Fruit fly (Drosophila melanogaster) whole organism, prepupa: ENCODE results near the gene ND-51.

ENCODE experiments used
- CG10669 ChIP-seq: fragments of 200-800 bp; sonication (Bioruptor generic); optimal IDR thresholded peaks from 3 replicates; lab custom pipeline; 2018; ENCODE audit warnings: missing biosample characterization, mild to moderate bottlenecking, missing genetic modification characterization, moderate library complexity
- CG11294 ChIP-seq: fragments of 200-800 bp; sonication (Bioruptor generic); IDR thresholded peaks from 2 replicates; pipeline ENCODE4 v1.3.6; 2022; ENCODE audit warnings: missing biosample characterization, missing genetic modification characterization
- CG11762 ChIP-seq: fragments of 200-800 bp; sonication (Bioruptor generic); optimal IDR thresholded peaks from 3 replicates; lab custom pipeline; 2016; ENCODE audit warnings: missing biosample characterization, missing genetic modification characterization; ENCODE audit not compliant: insufficient read depth
- CG11902 ChIP-seq: fragments of 200-800 bp; sonication (Bioruptor generic); optimal IDR thresholded peaks from 3 replicates; lab custom pipeline; 2016; ENCODE audit warnings: missing biosample characterization, missing genetic modification characterization
- CG15336 ChIP-seq: fragments of 200-800 bp; sonication (Bioruptor generic); IDR thresholded peaks from 2 replicates; pipeline ENCODE4 v1.3.6; 2022; ENCODE audit warnings: missing biosample characterization, missing genetic modification characterization
- CG1621 ChIP-seq: fragments of 200-800 bp; sonication (Bioruptor generic); optimal IDR thresholded peaks from 3 replicates; lab custom pipeline; 2018; ENCODE audit warnings: missing biosample characterization, mild to moderate bottlenecking, missing genetic modification characterization
- CG16779 ChIP-seq: fragments of 200-800 bp; sonication (Bioruptor generic); optimal IDR thresholded peaks from 3 replicates; lab custom pipeline; 2017; ENCODE audit warnings: missing biosample characterization, mild to moderate bottlenecking, missing genetic modification characterization
- CG3032 ChIP-seq: fragments of 200-800 bp; optimal IDR thresholded peaks from 2 replicates; lab custom pipeline; 2019; ENCODE audit warnings: missing biosample characterization, mild to moderate bottlenecking, missing genetic modification characterization, moderate library complexity
- CG31627 ChIP-seq: fragments of 200-800 bp; sonication (Bioruptor generic); optimal IDR thresholded peaks from 3 replicates; lab custom pipeline; 2016; ENCODE audit warnings: missing biosample characterization, missing genetic modification characterization
- CG3919 ChIP-seq: fragments of 200-800 bp; sonication (Bioruptor generic); optimal IDR thresholded peaks from 3 replicates; lab custom pipeline; 2016; ENCODE audit warnings: missing biosample characterization, missing genetic modification characterization
- CG4318 ChIP-seq: fragments of 200-800 bp; sonication (Bioruptor generic); optimal IDR thresholded peaks from 3 replicates; lab custom pipeline; 2017; ENCODE audit warnings: missing biosample characterization, mild to moderate bottlenecking, missing genetic modification characterization
- CG6163 ChIP-seq: fragments of 200-800 bp; sonication (Bioruptor generic); IDR thresholded peaks from 3 replicates; pipeline ENCODE4 v1.3.6; 2022; ENCODE audit warnings: missing biosample characterization, missing genetic modification characterization
- CG6792 ChIP-seq: fragments of 200-800 bp; sonication (Bioruptor generic); optimal IDR thresholded peaks from 3 replicates; lab custom pipeline; 2016; ENCODE audit warnings: missing biosample characterization, missing genetic modification characterization
- CG6854 ChIP-seq: fragments of 200-800 bp; sonication (Bioruptor generic); optimal IDR thresholded peaks from 2 replicates; lab custom pipeline; 2017; ENCODE audit warnings: missing biosample characterization, mild to moderate bottlenecking, missing genetic modification characterization
- CG7368 ChIP-seq: fragments of 200-800 bp; sonication (Bioruptor generic); optimal IDR thresholded peaks from 3 replicates; lab custom pipeline; 2016; ENCODE audit warnings: missing biosample characterization, missing genetic modification characterization
- CG8119 ChIP-seq: fragments of 200-800 bp; sonication (Bioruptor generic); IDR thresholded peaks from 3 replicates; pipeline ENCODE4 v1.3.6; 2022; ENCODE audit warnings: missing biosample characterization, missing genetic modification characterization
- CG8319 ChIP-seq: fragments of 200-800 bp; sonication (Bioruptor generic); optimal IDR thresholded peaks from 3 replicates; lab custom pipeline; 2016; ENCODE audit warnings: missing biosample characterization, missing genetic modification characterization
- CG8632 ChIP-seq: fragments of 200-800 bp; sonication (Bioruptor generic); optimal IDR thresholded peaks from 3 replicates; lab custom pipeline; 2016; ENCODE audit warnings: missing biosample characterization, missing genetic modification characterization
- Eip78C ChIP-seq: fragments of 200-800 bp; sonication (Bioruptor generic); peaks from one replicate; lab custom pipeline; 2016; ENCODE audit warnings: missing biosample characterization, missing genetic modification characterization
- Eip93F ChIP-seq: fragments of 200-800 bp; sonication (Bioruptor generic); optimal IDR thresholded peaks from 2 replicates; lab custom pipeline; 2016; ENCODE audit warnings: missing biosample characterization, mild to moderate bottlenecking, missing genetic modification characterization
- Ets96B ChIP-seq: fragments of 200-800 bp; optimal IDR thresholded peaks from 2 replicates; lab custom pipeline; 2019; ENCODE audit warnings: missing biosample characterization, mild to moderate bottlenecking, missing genetic modification characterization, moderate library complexity
- Hr38 ChIP-seq: sonication (Bioruptor generic); optimal IDR thresholded peaks from 2 replicates; lab custom pipeline; 2016; ENCODE audit warnings: missing biosample characterization, missing genetic modification characterization
- Hr4 ChIP-seq: fragments of 200-800 bp; sonication (Bioruptor generic); optimal IDR thresholded peaks from 3 replicates; lab custom pipeline; 2016; ENCODE audit warnings: missing biosample characterization, missing genetic modification characterization
- Met ChIP-seq: fragments of 200-800 bp; sonication (Bioruptor generic); optimal IDR thresholded peaks from 3 replicates; lab custom pipeline; 2016; ENCODE audit warnings: missing biosample characterization, missing genetic modification characterization
- Sox14 ChIP-seq: fragments of 200-800 bp; sonication (Bioruptor generic); optimal IDR thresholded peaks from 3 replicates; lab custom pipeline; 2016; ENCODE audit warnings: missing biosample characterization, missing genetic modification characterization
- Sox15 ChIP-seq: fragments of 200-800 bp; sonication (Bioruptor generic); optimal IDR thresholded peaks from 3 replicates; lab custom pipeline; 2016; ENCODE audit warnings: missing biosample characterization, missing genetic modification characterization
- acj6 ChIP-seq: fragments of 200-800 bp; sonication (Bioruptor generic); optimal IDR thresholded peaks from 3 replicates; lab custom pipeline; 2016; ENCODE audit warnings: missing biosample characterization, missing genetic modification characterization
- cyc ChIP-seq: fragments of 200-800 bp; sonication (Bioruptor generic); optimal IDR thresholded peaks from 3 replicates; lab custom pipeline; 2016; ENCODE audit warnings: missing biosample characterization, missing genetic modification characterization
- dac ChIP-seq: fragments of 200-800 bp; sonication (Bioruptor generic); optimal IDR thresholded peaks from 2 replicates; lab custom pipeline; 2017; ENCODE audit warnings: missing biosample characterization, mild to moderate bottlenecking, missing genetic modification characterization
- dsx ChIP-seq: fragments of 200-800 bp; optimal IDR thresholded peaks from 3 replicates; lab custom pipeline; 2019; ENCODE audit warnings: missing biosample characterization, mild to moderate bottlenecking, missing genetic modification characterization, moderate library complexity; ENCODE audit not compliant: poor library complexity, severe bottlenecking
- eg ChIP-seq: fragments of 200-800 bp; sonication (Bioruptor generic); IDR thresholded peaks from 3 replicates; pipeline ENCODE4 v1.3.6; 2022; ENCODE audit warnings: missing biosample characterization, missing genetic modification characterization
- esn ChIP-seq: fragments of 200-800 bp; sonication (Bioruptor generic); optimal IDR thresholded peaks from 2 replicates; lab custom pipeline; 2016; ENCODE audit warnings: missing biosample characterization, mild to moderate bottlenecking, missing genetic modification characterization, moderate library complexity
- lz ChIP-seq: fragments of 200-800 bp; sonication (Bioruptor generic); optimal IDR thresholded peaks from 3 replicates; lab custom pipeline; 2016; ENCODE audit warnings: missing biosample characterization, missing genetic modification characterization
- net ChIP-seq: fragments of 200-800 bp; sonication (Bioruptor generic); optimal IDR thresholded peaks from 3 replicates; lab custom pipeline; 2016; ENCODE audit warnings: missing biosample characterization, missing genetic modification characterization
- pdm3 ChIP-seq: fragments of 200-800 bp; sonication (Bioruptor generic); optimal IDR thresholded peaks from 3 replicates; lab custom pipeline; 2016; ENCODE audit warnings: missing biosample characterization, missing genetic modification characterization
- salr ChIP-seq, 2 experiments: fragments of 200-800 bp; sonication (Bioruptor generic); optimal IDR thresholded peaks; 3 replicates each; lab custom pipeline; 2016 to 2018; ENCODE audit warnings: missing biosample characterization in 2 of 2, missing genetic modification characterization in 2 of 2, mild to moderate bottlenecking in 1 of 2
- spab ChIP-seq: fragments of 200-800 bp; sonication (Bioruptor generic); optimal IDR thresholded peaks from 2 replicates; lab custom pipeline; 2017; ENCODE audit warnings: missing biosample characterization, mild to moderate bottlenecking, missing genetic modification characterization, missing genetic modification reagents
- ss ChIP-seq, 2 experiments: fragments of 200-800 bp; sonication (Bioruptor generic); optimal IDR thresholded peaks; 2 replicates in 1 of 2; 3 replicates in 1 of 2; lab custom pipeline; 2017 to 2018; ENCODE audit warnings: mild to moderate bottlenecking in 2 of 2, missing biosample characterization in 2 of 2, missing genetic modification characterization in 2 of 2, moderate library complexity in 1 of 2
- svp ChIP-seq: fragments of 200-800 bp; sonication (Bioruptor generic); peaks from one replicate; lab custom pipeline; 2016; ENCODE audit warnings: missing biosample characterization, missing genetic modification characterization
- topi ChIP-seq: fragments of 200-800 bp; sonication (Bioruptor generic); optimal IDR thresholded peaks from 3 replicates; lab custom pipeline; 2016; ENCODE audit warnings: missing biosample characterization, missing genetic modification characterization
- vri ChIP-seq: fragments of 200-800 bp; sonication (Bioruptor generic); optimal IDR thresholded peaks from 3 replicates; lab custom pipeline; 2016; ENCODE audit warnings: missing biosample characterization, mild to moderate bottlenecking, missing genetic modification characterization

Gene ND-51

dm6 chr2L:6019352-6020131 lies 43.0 kb downstream of the ND-51 start, which contains the start of gene H2.0 (continued):
- TF ChIP-seq Sox14 (peak; percentile 75), Eip93F (GFP tag; lab: Kevin White, UChicago) (no peak), spab (peak; percentile 63), salr (GFP tag; optimal IDR thresholded peaks at IDR 0.05; lab: Kevin White, UChicago) (peak in 1 of 2 experiments; percentile 64), CG31627 (GFP tag; lab: Kevin White, UChicago) (peak; percentile 59), CG6163 (GFP tag; lab: Robert Waterston, UW) (peak; percentile 51; the same call in 1 of the 3 replicates), dsx (GFP tag; lab: Kevin White, UChicago) (no peak), CG3919 (peak; percentile 81), CG16779 (tag; lab: Kevin White, UChicago) (no peak), ss (GFP tag; optimal IDR thresholded peaks at IDR 0.05; lab: Kevin White, UChicago) (peak; percentile 31 to 72), CG6792 (peak; percentile 70), CG8319 (GFP tag; lab: Kevin White, UChicago) (peak; percentile 28), cyc (peak; percentile 64), topi (peak; percentile 78), CG11762 (GFP tag; lab: Kevin White, UChicago) (peak; percentile 37), acj6 (GFP tag; lab: Kevin White, UChicago) (peak; percentile 68), net (GFP tag; lab: Kevin White, UChicago) (peak; percentile 58), svp (GFP tag; lab: Kevin White, UChicago) (peak; percentile 91), CG1621 (tag; lab: Kevin White, UChicago) (peak; percentile 25), pdm3 (GFP tag; lab: Kevin White, UChicago) (peak; percentile 53), CG7368 (GFP tag; lab: Kevin White, UChicago) (peak; percentile 3), CG8119 (peak; percentile 71), Sox15 (peak; percentile 26), CG10669 (GFP tag; lab: Kevin White, UChicago) (peak; percentile 67), dac (GFP tag; lab: Kevin White, UChicago) (peak; percentile 42), esn (peak; percentile 79), CG3032 (tag; lab: Kevin White, UChicago) (no peak), CG8632 (GFP tag; lab: Kevin White, UChicago) (peak; percentile 55), Hr38 (GFP tag; lab: Kevin White, UChicago) (no peak), Met (GFP tag; lab: Kevin White, UChicago) (peak; percentile 68), CG11294 (GFP tag; lab: Robert Waterston, UW) (no peak), Hr4 (GFP tag; lab: Kevin White, UChicago) (peak; percentile 50), CG4318 (GFP tag; lab: Kevin White, UChicago) (peak; percentile 43), CG11902 (peak; percentile 50), lz (peak; percentile 75), Ets96B (tag; lab: Kevin White, UChicago) (peak; percentile 70)

dm6 chr2L:6013071-6013417 lies 49.5 kb downstream of the ND-51 start:
- TF ChIP-seq CG6792: no peak
- TF ChIP-seq vri (GFP tag; lab: Kevin White, UChicago): no peak
- TF ChIP-seq CG8119: no peak
- no peak for TF ChIP-seq svp (GFP tag; lab: Kevin White, UChicago)
- TF ChIP-seq Eip78C: no peak
- no peak for TF ChIP-seq eg (GFP tag; lab: Robert Waterston, UW)
- TF ChIP-seq Met (GFP tag; lab: Kevin White, UChicago): no peak
- no peak for TF ChIP-seq CG8319 (GFP tag; lab: Kevin White, UChicago)
- TF ChIP-seq spab: no peak
- no peak for TF ChIP-seq CG11762 (GFP tag; lab: Kevin White, UChicago)
- TF ChIP-seq CG15336: no peak
- TF ChIP-seq CG6854 (GFP tag; lab: Kevin White, UChicago): no peak
- TF ChIP-seq Sox15: no peak
